Worm (Caenorhabditis elegans) whole organism, midembryonic: ENCODE results near the gene B0410.1.

Experiments used
- tab-1 ChIP-seq: fragments of 200-800 bp; sonication (Bioruptor generic); IDR thresholded peaks from 2 replicates; pipeline ENCODE4 v1.3.6; 2022; ENCODE audit warnings: missing genetic modification characterization, missing compliant biosample characterization
- ztf-29 ChIP-seq: fragments of 200-800 bp; sonication (Bioruptor generic); IDR thresholded peaks from 2 replicates; pipeline ENCODE4 v1.3.6; 2022; ENCODE audit warnings: missing genetic modification reagents, missing genetic modification characterization, missing compliant biosample characterization

- TF ChIP-seq tab-1 (GFP tag; lab: Robert Waterston, UW) (no peak), ztf-29 (GFP tag; lab: Robert Waterston, UW) (no peak)
Observed at ce11 chrX:2873272-2873671, 21.1 kb upstream of the B0410.1 start.
